Fruit fly (Drosophila melanogaster): Measurements from ENCODE around the gene Clamp.

Clamp gene

DNA sequence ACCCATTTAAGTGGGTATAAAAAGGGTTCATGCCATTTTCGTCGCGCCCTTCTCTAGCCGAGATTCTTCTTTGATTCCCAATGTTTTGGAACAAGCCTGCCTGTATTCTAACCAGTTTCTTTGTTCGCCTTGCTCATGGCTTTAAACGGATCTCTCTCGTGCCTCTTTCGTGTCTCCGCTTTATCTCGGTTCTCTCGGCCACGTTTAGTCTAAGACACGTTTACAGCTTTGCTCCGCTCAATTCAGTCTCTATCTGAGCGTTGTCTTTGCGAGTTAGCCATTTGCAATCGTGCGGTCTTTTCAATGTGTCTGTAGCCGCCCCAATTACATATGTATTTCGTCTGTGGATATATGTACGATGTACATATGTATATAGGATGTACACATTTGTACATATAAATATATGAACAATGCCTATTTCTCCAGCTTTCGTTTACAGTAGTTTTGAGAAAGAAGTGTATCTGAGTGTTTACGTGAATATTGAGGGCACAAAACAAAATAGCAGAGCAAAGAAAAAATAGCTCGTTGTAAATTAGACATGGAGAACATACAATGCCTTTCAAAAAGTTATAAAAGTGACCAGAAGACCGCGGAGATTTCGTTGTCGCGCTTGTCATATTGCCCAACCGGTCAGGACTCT, 34.7 kb downstream of the Clamp start:
- TF ChIP-seq CG17801 (GFP tag; optimal IDR thresholded peaks at IDR 0.05; ENCODE audit: partially characterized antibody): no peak

DNA sequence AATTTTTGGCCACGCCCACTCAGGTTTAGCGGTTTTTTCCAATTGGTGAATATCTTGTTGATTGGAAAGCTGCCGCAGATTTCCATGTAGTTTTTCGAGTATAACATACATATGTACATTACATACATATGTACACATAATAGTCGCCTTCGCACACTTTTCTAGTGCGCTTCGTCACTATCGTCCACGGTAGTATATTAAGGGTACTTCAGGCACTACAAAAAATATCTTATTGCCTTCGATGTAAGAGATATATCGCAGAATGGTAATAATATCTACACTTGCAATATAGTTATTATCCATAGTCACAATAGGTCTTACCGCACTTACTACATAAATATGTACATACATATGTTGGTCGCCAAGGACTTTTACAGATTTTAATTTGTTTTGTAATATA, 36.0 kb downstream of the Clamp start:
- TF ChIP-seq CG17801 (GFP tag; optimal IDR thresholded peaks at IDR 0.05; ENCODE audit: partially characterized antibody): no peak

DNA sequence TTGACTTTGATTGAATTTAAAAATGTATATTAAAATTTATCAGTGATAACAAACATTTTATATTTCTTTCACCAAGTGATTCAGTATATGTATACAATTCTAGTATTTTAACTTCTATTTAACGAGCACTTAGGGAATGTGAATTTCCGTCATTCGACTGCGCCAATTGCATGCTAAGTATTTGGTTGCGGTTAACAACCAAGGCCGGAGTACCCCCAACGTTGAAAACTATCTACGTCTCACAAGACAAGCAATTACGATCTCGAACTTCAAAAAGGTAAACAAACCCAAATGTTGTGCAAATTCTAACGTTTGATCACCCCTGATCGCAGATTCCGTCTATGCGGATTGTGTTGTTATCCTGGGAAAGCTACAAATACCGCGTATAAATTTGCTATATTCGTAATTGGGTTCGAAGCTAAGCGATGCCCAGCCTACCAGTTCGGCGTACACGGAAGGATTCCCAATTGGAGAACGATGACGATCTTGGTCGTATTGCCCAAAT, 37.7 kb downstream of the Clamp start, which contains the start of gene CG42748:
Gene CG42748, plus strand, starts transcription at position 51 of the 505 bp plus-strand sequence.
- no peak for TF ChIP-seq CG17801 (GFP tag; optimal IDR thresholded peaks at IDR 0.05; ENCODE audit: partially characterized antibody)

DNA sequence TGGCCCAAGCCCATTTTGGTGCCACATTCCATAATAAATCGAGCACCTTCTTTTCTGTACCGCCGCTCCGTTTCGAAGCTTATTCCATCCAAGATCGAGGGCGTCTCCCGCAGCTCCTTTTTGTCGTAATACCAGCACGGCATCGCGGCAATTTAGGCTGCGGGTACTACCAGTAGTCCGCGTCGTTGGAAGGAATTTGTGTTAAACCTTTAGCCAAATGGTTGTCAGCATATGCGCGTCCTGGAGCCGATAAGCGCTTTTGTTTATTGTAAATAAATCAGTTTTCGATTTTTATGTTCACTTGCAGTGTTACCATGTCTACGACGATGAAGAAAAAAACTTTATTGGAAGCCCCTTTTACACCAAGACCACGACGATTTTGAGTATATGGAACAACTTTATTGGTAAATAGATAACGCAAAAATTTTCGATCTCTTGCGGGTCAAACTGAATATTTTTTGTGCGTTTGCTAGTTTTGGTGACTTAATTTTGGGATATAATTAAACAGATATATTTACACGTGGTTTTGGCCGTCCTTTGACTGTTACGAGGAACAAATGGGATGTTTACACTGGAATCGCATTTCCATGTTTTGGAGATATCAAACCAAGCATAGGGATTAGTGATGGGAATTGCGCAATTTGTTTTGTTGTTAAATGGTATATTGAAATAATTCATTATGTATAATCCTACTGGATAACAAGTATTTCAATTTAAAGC, 39.2 kb downstream of the Clamp start, which contains the start of gene CycK:
Gene CycK, minus strand, starts transcription at position 562 of the 720 bp plus-strand sequence.
- no peak for TF ChIP-seq CG17801 (GFP tag; optimal IDR thresholded peaks at IDR 0.05; ENCODE audit: partially characterized antibody)

DNA sequence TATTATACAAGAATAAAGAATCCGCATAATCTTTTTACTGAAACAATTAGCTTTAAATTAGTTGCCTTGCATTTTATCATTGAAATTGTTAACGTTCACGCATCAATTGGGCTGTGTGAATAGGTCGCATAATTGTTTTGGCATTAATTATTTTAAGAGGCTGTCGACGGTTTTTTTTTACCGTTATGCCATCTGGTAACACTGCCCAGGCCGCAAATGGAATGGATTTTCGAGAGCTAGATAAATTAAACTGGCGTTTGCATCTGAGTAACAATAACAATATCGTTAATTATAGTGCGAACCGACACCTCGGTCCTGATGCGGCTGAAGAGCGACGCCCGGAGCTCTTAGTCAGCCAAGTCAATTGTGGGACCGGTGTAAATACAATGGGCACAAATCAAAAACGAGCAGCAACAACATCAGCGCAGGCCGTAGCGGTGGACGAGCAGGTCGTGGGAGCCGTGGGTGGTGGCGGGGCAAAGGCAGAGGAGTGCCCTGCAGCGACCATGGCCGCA, 47.2 kb downstream of the Clamp start:
- TF ChIP-seq CG17801 (GFP tag; optimal IDR thresholded peaks at IDR 0.05; ENCODE audit: partially characterized antibody): no peak

DNA sequence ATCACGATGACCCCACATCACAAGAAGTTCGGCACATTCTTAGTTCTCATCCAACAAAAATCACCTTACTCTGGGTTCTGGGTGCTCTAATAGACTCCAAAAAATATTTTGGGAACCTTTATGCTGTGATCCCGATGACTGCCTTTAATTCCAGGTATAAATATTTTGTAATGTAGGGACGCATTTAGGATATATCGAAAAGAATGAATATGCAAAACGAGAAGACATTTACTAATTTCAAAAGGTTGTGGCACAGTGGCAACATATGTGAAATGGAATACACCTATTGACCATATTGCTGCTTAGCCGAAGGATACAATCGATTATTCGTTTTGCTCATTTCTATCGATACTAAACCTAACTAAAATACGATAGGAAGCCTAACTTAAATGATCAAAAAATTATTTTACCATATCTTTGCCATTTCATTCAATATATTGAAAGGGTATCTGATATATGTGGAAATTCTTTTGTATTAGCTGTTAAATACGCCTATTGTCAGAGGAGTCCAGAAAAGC, 48.0 kb downstream of the Clamp start, which contains the start of gene CG3651:
Gene CG3651, plus strand, starts transcription at position 468 of the 518 bp plus-strand sequence.
- no peak for TF ChIP-seq CG17801 (GFP tag; optimal IDR thresholded peaks at IDR 0.05; ENCODE audit: partially characterized antibody)

Data from ovary, adult (tissue).